Worm (Caenorhabditis elegans) whole organism, L4 larva: ENCODE data around the gene srsx-11.

ENCODE experiments used
- F44E2.7 ChIP-seq: fragments of 200-800 bp; sonication (Bioruptor generic); IDR thresholded peaks from 2 replicates; pipeline ENCODE4 v2.1.2; 2022; ENCODE audit warnings: missing genetic modification characterization, missing compliant biosample characterization
- R02D3.7 ChIP-seq: fragments of 150-350 bp; sonication (generic microtip); optimal IDR thresholded peaks from 3 replicates; lab custom pipeline; 2014; ENCODE audit warnings: missing biosample characterization, missing genetic modification characterization
- ama-1 ChIP-seq: fragments of 150-350 bp; optimal IDR thresholded peaks from 2 replicates; lab custom pipeline; 2014; ENCODE audit warnings: inconsistent platforms, mixed read lengths
- ceh-62 ChIP-seq: sonication (generic microtip); optimal IDR thresholded peaks from 2 replicates; lab custom pipeline; 2017; ENCODE audit warnings: missing biosample characterization, missing genetic modification characterization
- ces-1 ChIP-seq: fragments of 150-350 bp; sonication (generic microtip); optimal IDR thresholded peaks from 4 replicates; lab custom pipeline; 2014; ENCODE audit warnings: missing biosample characterization, missing genetic modification reagents, missing genetic modification characterization
- cey-2 ChIP-seq: sonication (generic microtip); optimal IDR thresholded peaks from 3 replicates; lab custom pipeline; 2017; ENCODE audit warnings: missing genetic modification characterization, mild to moderate bottlenecking, missing compliant biosample characterization, antibody characterized with exemption, borderline replicate concordance; ENCODE audit not compliant: insufficient read depth
- daf-16 ChIP-seq, 3 experiments: sonication (generic microtip); optimal IDR thresholded peaks; 2 replicates each; lab custom pipeline; 2016 to 2017; ENCODE audit warnings: missing genetic modification characterization in 3 of 3, missing genetic modification reagents in 3 of 3, mild to moderate bottlenecking in 2 of 3, missing compliant biosample characterization in 2 of 3, missing biosample characterization in 1 of 3, moderate library complexity in 1 of 3
- dmd-6 ChIP-seq: fragments of 200-800 bp; sonication (Bioruptor generic); IDR thresholded peaks from 2 replicates; pipeline ENCODE4 v1.3.6; 2022; ENCODE audit warnings: missing genetic modification reagents, missing genetic modification characterization, missing compliant biosample characterization
- duxl-1 ChIP-seq: sonication (generic microtip); optimal IDR thresholded peaks from 2 replicates; lab custom pipeline; 2016; ENCODE audit warnings: mild to moderate bottlenecking, missing genetic modification characterization, moderate library complexity, missing compliant biosample characterization; ENCODE audit not compliant: poor library complexity
- dve-1 ChIP-seq: sonication (generic microtip); optimal IDR thresholded peaks from 2 replicates; lab custom pipeline; 2017; ENCODE audit warnings: antibody characterized with exemption, mild to moderate bottlenecking, missing genetic modification characterization, missing compliant biosample characterization; ENCODE audit not compliant: insufficient read depth
- egl-27 ChIP-seq: sonication (generic microtip); optimal IDR thresholded peaks from 3 replicates; lab custom pipeline; 2017; ENCODE audit warnings: missing biosample characterization, missing genetic modification reagents, missing genetic modification characterization
- egl-43 ChIP-seq: fragments of 200-800 bp; sonication (Bioruptor generic); IDR thresholded peaks from 2 replicates; pipeline ENCODE4 v1.3.6; 2022; ENCODE audit warnings: missing genetic modification reagents, missing genetic modification characterization, missing compliant biosample characterization
- fkh-10 ChIP-seq: fragments of 150-350 bp; optimal IDR thresholded peaks from 2 replicates; lab custom pipeline; 2014; ENCODE audit warnings: missing biosample characterization, missing genetic modification reagents, missing genetic modification characterization
- fos-1 ChIP-seq: fragments of 150-350 bp; optimal IDR thresholded peaks from 2 replicates; lab custom pipeline; 2014; ENCODE audit warnings: missing biosample characterization, missing genetic modification characterization
- lim-7 ChIP-seq: fragments of 200-800 bp; sonication (Bioruptor generic); IDR thresholded peaks from 2 replicates; pipeline ENCODE4 v1.3.6; 2022; ENCODE audit warnings: missing genetic modification characterization, missing compliant biosample characterization
- lin-1 ChIP-seq: fragments of 200-800 bp; sonication (Bioruptor generic); IDR thresholded peaks from 2 replicates; pipeline ENCODE4 v1.3.6; 2022; ENCODE audit warnings: missing genetic modification reagents, missing genetic modification characterization, missing compliant biosample characterization
- lin-38 ChIP-seq: fragments of 200-800 bp; sonication (Bioruptor generic); IDR thresholded peaks from 2 replicates; pipeline ENCODE4 v1.3.6; 2022; ENCODE audit warnings: missing genetic modification reagents, missing genetic modification characterization, missing compliant biosample characterization
- madf-9 ChIP-seq: fragments of 200-800 bp; sonication (Bioruptor generic); conservative IDR thresholded peaks from 2 replicates; pipeline ENCODE4 v1.3.6; 2022; ENCODE audit warnings: missing genetic modification reagents, missing genetic modification characterization, missing compliant biosample characterization
- nhr-11 ChIP-seq: fragments of 150-350 bp; optimal IDR thresholded peaks from 2 replicates; lab custom pipeline; 2014; ENCODE audit warnings: missing biosample characterization, missing genetic modification characterization
- nhr-28 ChIP-seq: fragments of 150-350 bp; optimal IDR thresholded peaks from 2 replicates; lab custom pipeline; 2014; ENCODE audit warnings: missing biosample characterization, missing genetic modification characterization
- nhr-41 ChIP-seq: fragments of 200-800 bp; sonication (Bioruptor generic); IDR thresholded peaks from 2 replicates; pipeline ENCODE4 v1.3.6; 2022; ENCODE audit warnings: missing genetic modification reagents, missing genetic modification characterization, missing compliant biosample characterization
- nhr-42 ChIP-seq: fragments of 200-800 bp; sonication (Bioruptor generic); IDR thresholded peaks from 2 replicates; pipeline ENCODE4 v1.3.6; 2022; ENCODE audit warnings: missing genetic modification characterization, missing compliant biosample characterization
- nhr-6 ChIP-seq: fragments of 150-350 bp; optimal IDR thresholded peaks from 2 replicates; lab custom pipeline; 2014; ENCODE audit warnings: missing biosample characterization, missing genetic modification characterization
- nhr-77 ChIP-seq: fragments of 150-350 bp; optimal IDR thresholded peaks from 2 replicates; lab custom pipeline; 2014; ENCODE audit warnings: missing biosample characterization, missing genetic modification characterization
- pha-4 ChIP-seq, 2 experiments: fragments of 150-350 bp in 1 of 2; fragments of 200-800 bp in 1 of 2; sonication (Bioruptor generic) in 1 of 2; IDR thresholded peaks in 1 of 2; optimal IDR thresholded peaks in 1 of 2; 2 replicates each; pipeline versions ENCODE4 v1.3.6 to Lab custom; 2014 to 2022; ENCODE audit warnings: missing genetic modification characterization in 2 of 2, missing genetic modification reagents in 2 of 2, missing biosample characterization in 1 of 2, missing compliant biosample characterization in 1 of 2
- php-3 ChIP-seq: fragments of 200-800 bp; sonication (Bioruptor generic); IDR thresholded peaks from 2 replicates; pipeline ENCODE4 v1.3.6; 2022; ENCODE audit warnings: missing genetic modification reagents, missing genetic modification characterization, missing compliant biosample characterization
- rbr-2 ChIP-seq: sonication (generic microtip); optimal IDR thresholded peaks from 2 replicates; lab custom pipeline; 2016; ENCODE audit warnings: missing genotype, missing genetic modification characterization, missing compliant biosample characterization
- set-16 ChIP-seq: fragments of 200-800 bp; sonication (Bioruptor generic); IDR thresholded peaks from 2 replicates; pipeline ENCODE4 v1.3.6; 2022; ENCODE audit warnings: missing genetic modification reagents, missing genetic modification characterization, missing compliant biosample characterization
- unc-130 ChIP-seq: sonication (generic microtip); optimal IDR thresholded peaks from 2 replicates; lab custom pipeline; 2016; ENCODE audit warnings: missing genetic modification reagents, missing genetic modification characterization, missing compliant biosample characterization
- unc-39 ChIP-seq: sonication (generic microtip); optimal IDR thresholded peaks from 2 replicates; lab custom pipeline; 2017; ENCODE audit warnings: missing biosample characterization, missing genetic modification characterization
- unc-62 ChIP-seq, 3 experiments: fragments of 150-350 bp in 1 of 3; sonication (generic microtip); optimal IDR thresholded peaks in 2 of 3; peaks in 1 of 3; 1 replicate in 1 of 3; 2 replicates in 2 of 3; lab custom pipeline; 2014 to 2017; ENCODE audit warnings: missing biosample characterization in 3 of 3, missing genetic modification characterization in 3 of 3, missing genetic modification reagents in 3 of 3, missing genotype in 1 of 3
- vab-7 ChIP-seq: fragments of 200-800 bp; sonication (Bioruptor generic); IDR thresholded peaks from 2 replicates; pipeline ENCODE4 v1.3.6; 2022; ENCODE audit warnings: missing genetic modification reagents, missing genetic modification characterization, missing compliant biosample characterization
- zfp-2 ChIP-seq: sonication (generic microtip); optimal IDR thresholded peaks from 2 replicates; lab custom pipeline; 2016; ENCODE audit warnings: mild to moderate bottlenecking, missing genetic modification characterization, missing compliant biosample characterization
- zfp-3 ChIP-seq: fragments of 200-800 bp; sonication (Bioruptor generic); conservative IDR thresholded peaks from 2 replicates; pipeline ENCODE4 v1.3.6; 2022; ENCODE audit warnings: missing genetic modification reagents, missing genetic modification characterization, missing compliant biosample characterization
- ztf-7 ChIP-seq: fragments of 150-350 bp; optimal IDR thresholded peaks from 2 replicates; lab custom pipeline; 2014; ENCODE audit warnings: missing biosample characterization, missing genetic modification characterization

srsx-11 gene

ce11 chrV:4974677-4975076 is 4.3 kb downstream of the srsx-11 start, which contains the start of gene srsx-10:
Gene srsx-10 (minus strand): TSS chrV:4974777.
- no peak for TF ChIP-seq nhr-77 (tag; lab: Kevin White, UChicago)
- no peak for TF ChIP-seq egl-43 (GFP tag; lab: Robert Waterston, UW)
- no peak for TF ChIP-seq nhr-11 (tag; lab: Kevin White, UChicago)
- TF ChIP-seq nhr-42 (GFP tag; lab: Robert Waterston, UW): no peak
- TF ChIP-seq ces-1 (GFP tag; lab: Kevin White, UChicago): no peak
- TF ChIP-seq pha-4 (GFP tag; IDR thresholded peaks at IDR 0.05; lab: Robert Waterston, UW): no peak
- no peak for TF ChIP-seq pha-4 (tag; optimal IDR thresholded peaks at IDR 0.05; lab: Kevin White, UChicago)
- TF ChIP-seq fkh-10 (GFP tag; lab: Kevin White, UChicago): no peak
- no peak for TF ChIP-seq lin-38 (GFP tag; lab: Robert Waterston, UW)

- TF ChIP-seq daf-16 (GFP tag; optimal IDR thresholded peaks at IDR 0.05; lab: Kevin White, UChicago): no peak
- TF ChIP-seq daf-16 (tag; optimal IDR thresholded peaks at IDR 0.05; lab: Kevin White, UChicago): no peak
- no peak for TF ChIP-seq php-3 (GFP tag; lab: Robert Waterston, UW)
- TF ChIP-seq ama-1: no peak
- no peak for TF ChIP-seq vab-7 (GFP tag; lab: Robert Waterston, UW)
- TF ChIP-seq F44E2.7: no peak
- no peak for TF ChIP-seq fos-1 (tag; lab: Kevin White, UChicago)
- TF ChIP-seq set-16 (GFP tag; lab: Robert Waterston, UW): no peak
- no peak for TF ChIP-seq zfp-3 (GFP tag; lab: Robert Waterston, UW)
Observed at ce11 chrV:4972943-4973342, 6.0 kb downstream of the srsx-11 start, which contains the start of gene srsx-9. Gene srsx-9 (minus strand): TSS chrV:4973043.

DNA sequence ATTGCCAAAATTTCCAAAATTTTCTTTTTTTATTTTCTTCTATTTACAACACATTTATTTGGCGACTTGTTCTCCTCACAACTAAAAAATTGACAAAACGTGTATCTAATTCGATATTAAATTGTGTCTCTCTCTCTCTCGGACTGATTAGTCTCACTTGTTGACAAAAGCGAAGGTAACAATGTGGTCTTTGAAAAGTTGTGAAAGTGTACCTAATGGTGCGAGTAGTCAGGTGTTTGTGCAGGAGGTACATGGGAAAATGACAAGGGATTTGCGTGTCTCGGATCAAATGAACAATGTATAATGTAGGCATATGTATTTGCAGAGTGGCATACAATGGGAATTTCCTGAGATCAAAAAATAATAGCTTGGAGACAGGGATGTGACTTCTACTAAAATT is 9.5 kb downstream of the srsx-11 start:
- TF ChIP-seq dmd-6 (GFP tag; lab: Robert Waterston, UW) (no peak; the same call in 1 of the 2 replicates), nhr-28 (tag; lab: Kevin White, UChicago) (peak; percentile 48), rbr-2 (tag; lab: Kevin White, UChicago) (no peak), madf-9 (GFP tag; lab: Robert Waterston, UW) (no peak), ztf-7 (no peak), unc-62 (GFP tag; optimal IDR thresholded peaks at IDR 0.05 in 1 of 2; lab: Kevin White, UChicago) (peak in 1 of 2 experiments; percentile 33), unc-62 (tag; optimal IDR thresholded peaks at IDR 0.05; lab: Kevin White, UChicago) (no peak), dve-1 (tag; lab: Kevin White, UChicago) (peak; percentile 13), daf-16 (GFP tag; optimal IDR thresholded peaks at IDR 0.05; lab: Kevin White, UChicago) (no peak), daf-16 (tag; optimal IDR thresholded peaks at IDR 0.05; lab: Kevin White, UChicago) (peak; percentile 61), nhr-11 (tag; lab: Kevin White, UChicago) (peak; percentile 11), unc-130 (GFP tag; lab: Kevin White, UChicago) (no peak)

DNA sequence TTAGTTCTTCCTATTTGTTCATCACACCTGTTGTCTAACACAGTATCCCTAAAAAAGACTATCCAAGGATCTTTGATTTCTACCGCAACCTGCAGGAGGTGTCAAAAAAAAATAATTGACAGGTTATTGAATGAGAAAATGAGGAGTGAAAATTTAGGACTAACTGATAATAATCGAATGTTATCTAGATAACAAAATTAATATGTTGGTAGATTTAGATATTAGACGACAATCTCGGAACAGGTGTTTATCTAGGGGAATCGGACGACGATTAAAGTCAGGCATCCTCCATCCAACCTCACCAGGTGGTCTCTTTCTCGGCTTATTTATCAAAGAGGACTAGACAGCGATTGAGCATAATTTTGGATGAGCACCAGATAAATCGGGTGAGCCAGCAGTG is 10.2 kb downstream of the srsx-11 start:
- TF ChIP-seq dmd-6 (GFP tag; lab: Robert Waterston, UW) (peak; percentile 17; the same call in 1 of the 2 replicates), R02D3.7 (tag; lab: Kevin White, UChicago) (no peak), dve-1 (tag; lab: Kevin White, UChicago) (peak; percentile 27), unc-62 (GFP tag; optimal IDR thresholded peaks at IDR 0.05 in 1 of 2; lab: Kevin White, UChicago) (peak in 1 of 2 experiments; percentile 13), unc-62 (tag; optimal IDR thresholded peaks at IDR 0.05; lab: Kevin White, UChicago) (no peak)

DNA sequence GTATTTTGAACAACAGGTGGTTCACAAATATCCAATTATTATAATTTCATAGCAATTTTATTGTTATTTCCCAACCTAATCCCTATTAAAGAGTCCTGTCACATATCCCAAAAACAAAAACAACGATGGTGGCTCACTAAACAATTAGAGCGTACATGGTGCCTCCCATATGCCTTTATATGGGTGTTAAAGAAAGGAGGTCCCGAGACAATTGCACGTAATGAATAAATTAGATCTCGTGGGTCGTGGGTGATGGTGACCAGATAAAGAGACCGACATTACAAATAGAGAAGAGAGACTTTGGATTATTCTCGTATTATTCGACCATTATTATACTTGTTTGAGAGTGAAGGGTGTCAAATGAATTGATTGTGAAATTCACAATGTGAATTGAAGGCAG is 11.7 kb downstream of the srsx-11 start:
- TF ChIP-seq egl-27 (no peak), cey-2 (tag; lab: Kevin White, UChicago) (no peak), lin-1 (GFP tag; lab: Robert Waterston, UW) (no peak), zfp-2 (no peak), nhr-41 (GFP tag; lab: Robert Waterston, UW) (no peak), lim-7 (no peak), duxl-1 (tag; lab: Kevin White, UChicago) (no peak), ceh-62 (tag; lab: Kevin White, UChicago) (no peak), dmd-6 (GFP tag; lab: Robert Waterston, UW) (no peak), unc-39 (tag; lab: Kevin White, UChicago) (no peak), nhr-6 (tag; lab: Kevin White, UChicago) (no peak)
